Worm (Caenorhabditis elegans) whole organism, young adult: ENCODE measurements around the gene Y22D7AL.11.

Source experiments
- atf-7 ChIP-seq: sonication (generic microtip); optimal IDR thresholded peaks from 2 replicates; lab custom pipeline; 2017; ENCODE audit warnings: mild to moderate bottlenecking, missing genetic modification characterization, missing compliant biosample characterization
- ceh-27 ChIP-seq: fragments of 200-800 bp; sonication (Bioruptor generic); optimal IDR thresholded peaks from 2 replicates; lab custom pipeline; 2018; ENCODE audit warnings: mild to moderate bottlenecking, missing genetic modification characterization, moderate library complexity, missing compliant biosample characterization
- him-1 ChIP-seq: sonication (generic microtip); optimal IDR thresholded peaks from 2 replicates; lab custom pipeline; 2016; ENCODE audit warnings: missing genotype, missing genetic modification reagents, missing genetic modification characterization, missing compliant biosample characterization
- lsy-27 ChIP-seq: sonication (generic microtip); optimal IDR thresholded peaks from 2 replicates; lab custom pipeline; 2017; ENCODE audit warnings: missing genetic modification characterization, mild to moderate bottlenecking, missing compliant biosample characterization, antibody characterized with exemption, missing genotype, borderline replicate concordance; ENCODE audit not compliant: insufficient read depth
- madf-3 ChIP-seq: fragments of 200-800 bp; sonication (Bioruptor generic); IDR thresholded peaks from 2 replicates; pipeline ENCODE4 v1.3.6; 2022; ENCODE audit warnings: missing genetic modification reagents, missing genetic modification characterization, missing compliant biosample characterization
- pbrm-1 ChIP-seq: fragments of 200-800 bp; sonication (Bioruptor generic); IDR thresholded peaks from 2 replicates; pipeline ENCODE4 v1.3.6; 2022; ENCODE audit warnings: missing genetic modification reagents, missing genetic modification characterization, missing compliant biosample characterization
- pha-4 ChIP-seq: fragments of 150-350 bp; sonication (generic microtip); optimal IDR thresholded peaks from 2 replicates; lab custom pipeline; 2014; ENCODE audit warnings: missing biosample characterization, missing genetic modification reagents, missing genetic modification characterization
- unc-62 ChIP-seq: fragments of 150-350 bp; optimal IDR thresholded peaks from 2 replicates; lab custom pipeline; 2014; ENCODE audit warnings: missing biosample characterization, missing genetic modification reagents, missing genetic modification characterization
- ztf-18 ChIP-seq: sonication (generic microtip); optimal IDR thresholded peaks from 2 replicates; lab custom pipeline; 2016; ENCODE audit warnings: missing genotype, mild to moderate bottlenecking, missing genetic modification characterization, missing compliant biosample characterization

- no peak for TF ChIP-seq lsy-27 (tag; lab: Kevin White, UChicago)
- no peak for TF ChIP-seq him-1 (tag; lab: Kevin White, UChicago)
- no peak for TF ChIP-seq unc-62 (GFP tag; lab: Kevin White, UChicago)
- TF ChIP-seq pha-4 (tag; lab: Kevin White, UChicago), result no peak
- no peak for TF ChIP-seq ztf-18 (tag; lab: Kevin White, UChicago)
- TF ChIP-seq pbrm-1, result no peak
- TF ChIP-seq ceh-27 (GFP tag; lab: Kevin White, UChicago), result no peak
- no peak for TF ChIP-seq madf-3 (GFP tag; lab: Robert Waterston, UW)
- TF ChIP-seq atf-7 (tag; lab: Kevin White, UChicago), result no peak
Measured at ce11 chrIII:1662405-1662804, 28.2 kb upstream of the Y22D7AL.11 start.
